Worm (Caenorhabditis elegans): ENCODE results near the gene F46F5.16.

DNA sequence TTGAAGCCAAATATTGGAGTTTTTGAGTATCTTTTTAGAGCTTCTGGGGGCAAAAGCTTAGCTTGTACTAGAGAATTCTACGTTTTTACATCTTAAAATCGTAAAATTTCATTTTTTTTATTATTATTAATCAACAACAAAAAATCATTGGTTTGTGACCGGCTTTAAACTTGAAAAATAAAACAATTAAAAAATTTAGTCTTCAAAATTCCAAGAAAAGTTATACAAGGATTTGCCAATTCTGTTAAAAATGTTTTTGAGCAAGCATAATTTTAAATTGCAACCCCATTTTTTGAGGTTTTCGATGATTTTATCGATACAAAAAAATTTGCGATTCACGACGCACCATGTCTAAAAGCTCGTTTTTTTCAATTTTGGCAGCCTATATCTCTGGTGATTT, 29.8 kb upstream of the F46F5.16 start:
- TF ChIP-seq zag-1 (tag; optimal IDR thresholded peaks at IDR 0.05): no peak
- TF ChIP-seq fos-1 (tag; optimal IDR thresholded peaks at IDR 0.05): no peak
- no peak for TF ChIP-seq C34B4.2 (tag; optimal IDR thresholded peaks at IDR 0.05)
- TF ChIP-seq nhr-11 (tag; optimal IDR thresholded peaks at IDR 0.05): no peak
- no peak for TF ChIP-seq aly-2 (tag; optimal IDR thresholded peaks at IDR 0.05)
- no peak for TF ChIP-seq mep-1 (tag; optimal IDR thresholded peaks at IDR 0.05)
- TF ChIP-seq ztf-11 (tag; optimal IDR thresholded peaks at IDR 0.05): no peak
- TF ChIP-seq nhr-77 (tag; optimal IDR thresholded peaks at IDR 0.05): no peak
- no peak for TF ChIP-seq unc-130 (tag; optimal IDR thresholded peaks at IDR 0.05)

Data from whole organism, L1 larva.